Fruit fly (Drosophila melanogaster) whole organism, prepupa: Measurements from ENCODE around the gene CG16959.

Source experiments
- Blimp-1 ChIP-seq: fragments of 200-800 bp; sonication (Bioruptor generic); optimal IDR thresholded peaks from 3 replicates; lab custom pipeline; 2017; ENCODE audit warnings: missing biosample characterization, missing genetic modification characterization, mild to moderate bottlenecking, moderate library complexity, missing genetic modification reagents
- CG10631 ChIP-seq: fragments of 200-800 bp; sonication (Bioruptor generic); optimal IDR thresholded peaks from 2 replicates; lab custom pipeline; 2016; ENCODE audit warnings: missing biosample characterization, missing genetic modification characterization
- CG11294 ChIP-seq: fragments of 200-800 bp; sonication (Bioruptor generic); IDR thresholded peaks from 2 replicates; pipeline ENCODE4 v1.3.6; 2022; ENCODE audit warnings: missing biosample characterization, missing genetic modification characterization
- CG11762 ChIP-seq: fragments of 200-800 bp; sonication (Bioruptor generic); optimal IDR thresholded peaks from 3 replicates; lab custom pipeline; 2016; ENCODE audit warnings: missing biosample characterization, missing genetic modification characterization; ENCODE audit not compliant: insufficient read depth
- CG11902 ChIP-seq: fragments of 200-800 bp; sonication (Bioruptor generic); optimal IDR thresholded peaks from 3 replicates; lab custom pipeline; 2016; ENCODE audit warnings: missing biosample characterization, missing genetic modification characterization
- CG15336 ChIP-seq: fragments of 200-800 bp; sonication (Bioruptor generic); IDR thresholded peaks from 2 replicates; pipeline ENCODE4 v1.3.6; 2022; ENCODE audit warnings: missing biosample characterization, missing genetic modification characterization
- CG16779 ChIP-seq: fragments of 200-800 bp; sonication (Bioruptor generic); optimal IDR thresholded peaks from 3 replicates; lab custom pipeline; 2017; ENCODE audit warnings: missing biosample characterization, mild to moderate bottlenecking, missing genetic modification characterization
- CG3032 ChIP-seq: fragments of 200-800 bp; optimal IDR thresholded peaks from 2 replicates; lab custom pipeline; 2019; ENCODE audit warnings: missing biosample characterization, mild to moderate bottlenecking, missing genetic modification characterization, moderate library complexity
- CG31627 ChIP-seq: fragments of 200-800 bp; sonication (Bioruptor generic); optimal IDR thresholded peaks from 3 replicates; lab custom pipeline; 2016; ENCODE audit warnings: missing biosample characterization, missing genetic modification characterization
- CG32006 ChIP-seq: fragments of 200-800 bp; sonication (Bioruptor generic); optimal IDR thresholded peaks from 3 replicates; lab custom pipeline; 2017; ENCODE audit warnings: missing biosample characterization, mild to moderate bottlenecking, missing genetic modification characterization
- CG3919 ChIP-seq: fragments of 200-800 bp; sonication (Bioruptor generic); optimal IDR thresholded peaks from 3 replicates; lab custom pipeline; 2016; ENCODE audit warnings: missing biosample characterization, missing genetic modification characterization
- CG4318 ChIP-seq: fragments of 200-800 bp; sonication (Bioruptor generic); optimal IDR thresholded peaks from 3 replicates; lab custom pipeline; 2017; ENCODE audit warnings: missing biosample characterization, mild to moderate bottlenecking, missing genetic modification characterization
- CG6163 ChIP-seq: fragments of 200-800 bp; sonication (Bioruptor generic); IDR thresholded peaks from 3 replicates; pipeline ENCODE4 v1.3.6; 2022; ENCODE audit warnings: missing biosample characterization, missing genetic modification characterization
- CG6792 ChIP-seq: fragments of 200-800 bp; sonication (Bioruptor generic); optimal IDR thresholded peaks from 3 replicates; lab custom pipeline; 2016; ENCODE audit warnings: missing biosample characterization, missing genetic modification characterization
- CG6854 ChIP-seq: fragments of 200-800 bp; sonication (Bioruptor generic); optimal IDR thresholded peaks from 2 replicates; lab custom pipeline; 2017; ENCODE audit warnings: missing biosample characterization, mild to moderate bottlenecking, missing genetic modification characterization
- CG7368 ChIP-seq: fragments of 200-800 bp; sonication (Bioruptor generic); optimal IDR thresholded peaks from 3 replicates; lab custom pipeline; 2016; ENCODE audit warnings: missing biosample characterization, missing genetic modification characterization
- CG8119 ChIP-seq: fragments of 200-800 bp; sonication (Bioruptor generic); IDR thresholded peaks from 3 replicates; pipeline ENCODE4 v1.3.6; 2022; ENCODE audit warnings: missing biosample characterization, missing genetic modification characterization
- CG8319 ChIP-seq: fragments of 200-800 bp; sonication (Bioruptor generic); optimal IDR thresholded peaks from 3 replicates; lab custom pipeline; 2016; ENCODE audit warnings: missing biosample characterization, missing genetic modification characterization
- CG8632 ChIP-seq: fragments of 200-800 bp; sonication (Bioruptor generic); optimal IDR thresholded peaks from 3 replicates; lab custom pipeline; 2016; ENCODE audit warnings: missing biosample characterization, missing genetic modification characterization
- CG9139 ChIP-seq: fragments of 200-800 bp; sonication (Bioruptor generic); optimal IDR thresholded peaks from 3 replicates; lab custom pipeline; 2017; ENCODE audit warnings: missing biosample characterization, mild to moderate bottlenecking, missing genetic modification characterization
- Ets21C ChIP-seq: fragments of 200-800 bp; sonication (Bioruptor generic); optimal IDR thresholded peaks from 3 replicates; lab custom pipeline; 2016; ENCODE audit warnings: missing biosample characterization, missing genetic modification characterization
- Ets96B ChIP-seq: fragments of 200-800 bp; optimal IDR thresholded peaks from 2 replicates; lab custom pipeline; 2019; ENCODE audit warnings: missing biosample characterization, mild to moderate bottlenecking, missing genetic modification characterization, moderate library complexity
- Gug ChIP-seq: fragments of 200-800 bp; sonication (Bioruptor generic); IDR thresholded peaks from 2 replicates; pipeline ENCODE4 v1.3.6; 2022; ENCODE audit warnings: missing biosample characterization, missing genetic modification characterization
- Hr38 ChIP-seq: sonication (Bioruptor generic); optimal IDR thresholded peaks from 2 replicates; lab custom pipeline; 2016; ENCODE audit warnings: missing biosample characterization, missing genetic modification characterization
- Hr39 ChIP-seq: fragments of 200-800 bp; sonication (Bioruptor generic); optimal IDR thresholded peaks from 2 replicates; lab custom pipeline; 2016; ENCODE audit warnings: missing biosample characterization, missing genetic modification characterization
- Hr4 ChIP-seq: fragments of 200-800 bp; sonication (Bioruptor generic); optimal IDR thresholded peaks from 3 replicates; lab custom pipeline; 2016; ENCODE audit warnings: missing biosample characterization, missing genetic modification characterization
- Lpt ChIP-seq: fragments of 200-800 bp; sonication (Bioruptor generic); optimal IDR thresholded peaks from 3 replicates; lab custom pipeline; 2016; ENCODE audit warnings: missing biosample characterization, missing genetic modification characterization
- Met ChIP-seq: fragments of 200-800 bp; sonication (Bioruptor generic); optimal IDR thresholded peaks from 3 replicates; lab custom pipeline; 2016; ENCODE audit warnings: missing biosample characterization, missing genetic modification characterization
- OdsH ChIP-seq: fragments of 200-800 bp; sonication (Bioruptor generic); optimal IDR thresholded peaks from 3 replicates; lab custom pipeline; 2016; ENCODE audit warnings: missing biosample characterization, missing genetic modification characterization
- Sox102F ChIP-seq: fragments of 200-800 bp; sonication (Bioruptor generic); optimal IDR thresholded peaks from 2 replicates; lab custom pipeline; 2016; ENCODE audit warnings: missing biosample characterization, mild to moderate bottlenecking, missing genetic modification characterization
- Sox14 ChIP-seq: fragments of 200-800 bp; sonication (Bioruptor generic); optimal IDR thresholded peaks from 3 replicates; lab custom pipeline; 2016; ENCODE audit warnings: missing biosample characterization, missing genetic modification characterization
- Sox15 ChIP-seq: fragments of 200-800 bp; sonication (Bioruptor generic); optimal IDR thresholded peaks from 3 replicates; lab custom pipeline; 2016; ENCODE audit warnings: missing biosample characterization, missing genetic modification characterization
- acj6 ChIP-seq: fragments of 200-800 bp; sonication (Bioruptor generic); optimal IDR thresholded peaks from 3 replicates; lab custom pipeline; 2016; ENCODE audit warnings: missing biosample characterization, missing genetic modification characterization
- cyc ChIP-seq: fragments of 200-800 bp; sonication (Bioruptor generic); optimal IDR thresholded peaks from 3 replicates; lab custom pipeline; 2016; ENCODE audit warnings: missing biosample characterization, missing genetic modification characterization
- dac ChIP-seq: fragments of 200-800 bp; sonication (Bioruptor generic); optimal IDR thresholded peaks from 2 replicates; lab custom pipeline; 2017; ENCODE audit warnings: missing biosample characterization, mild to moderate bottlenecking, missing genetic modification characterization
- eg ChIP-seq: fragments of 200-800 bp; sonication (Bioruptor generic); IDR thresholded peaks from 3 replicates; pipeline ENCODE4 v1.3.6; 2022; ENCODE audit warnings: missing biosample characterization, missing genetic modification characterization
- esn ChIP-seq: fragments of 200-800 bp; sonication (Bioruptor generic); optimal IDR thresholded peaks from 2 replicates; lab custom pipeline; 2016; ENCODE audit warnings: missing biosample characterization, mild to moderate bottlenecking, missing genetic modification characterization, moderate library complexity
- fd59A ChIP-seq: fragments of 200-800 bp; sonication (Bioruptor generic); optimal IDR thresholded peaks from 2 replicates; lab custom pipeline; 2017; ENCODE audit warnings: missing biosample characterization, mild to moderate bottlenecking, missing genetic modification characterization, missing genetic modification reagents
- lz ChIP-seq: fragments of 200-800 bp; sonication (Bioruptor generic); optimal IDR thresholded peaks from 3 replicates; lab custom pipeline; 2016; ENCODE audit warnings: missing biosample characterization, missing genetic modification characterization
- spab ChIP-seq: fragments of 200-800 bp; sonication (Bioruptor generic); optimal IDR thresholded peaks from 2 replicates; lab custom pipeline; 2017; ENCODE audit warnings: missing biosample characterization, mild to moderate bottlenecking, missing genetic modification characterization, missing genetic modification reagents
- svp ChIP-seq: fragments of 200-800 bp; sonication (Bioruptor generic); peaks from one replicate; lab custom pipeline; 2016; ENCODE audit warnings: missing biosample characterization, missing genetic modification characterization
- topi ChIP-seq: fragments of 200-800 bp; sonication (Bioruptor generic); optimal IDR thresholded peaks from 3 replicates; lab custom pipeline; 2016; ENCODE audit warnings: missing biosample characterization, missing genetic modification characterization
- vri ChIP-seq: fragments of 200-800 bp; sonication (Bioruptor generic); optimal IDR thresholded peaks from 3 replicates; lab custom pipeline; 2016; ENCODE audit warnings: missing biosample characterization, mild to moderate bottlenecking, missing genetic modification characterization

The CG16959 gene

DNA sequence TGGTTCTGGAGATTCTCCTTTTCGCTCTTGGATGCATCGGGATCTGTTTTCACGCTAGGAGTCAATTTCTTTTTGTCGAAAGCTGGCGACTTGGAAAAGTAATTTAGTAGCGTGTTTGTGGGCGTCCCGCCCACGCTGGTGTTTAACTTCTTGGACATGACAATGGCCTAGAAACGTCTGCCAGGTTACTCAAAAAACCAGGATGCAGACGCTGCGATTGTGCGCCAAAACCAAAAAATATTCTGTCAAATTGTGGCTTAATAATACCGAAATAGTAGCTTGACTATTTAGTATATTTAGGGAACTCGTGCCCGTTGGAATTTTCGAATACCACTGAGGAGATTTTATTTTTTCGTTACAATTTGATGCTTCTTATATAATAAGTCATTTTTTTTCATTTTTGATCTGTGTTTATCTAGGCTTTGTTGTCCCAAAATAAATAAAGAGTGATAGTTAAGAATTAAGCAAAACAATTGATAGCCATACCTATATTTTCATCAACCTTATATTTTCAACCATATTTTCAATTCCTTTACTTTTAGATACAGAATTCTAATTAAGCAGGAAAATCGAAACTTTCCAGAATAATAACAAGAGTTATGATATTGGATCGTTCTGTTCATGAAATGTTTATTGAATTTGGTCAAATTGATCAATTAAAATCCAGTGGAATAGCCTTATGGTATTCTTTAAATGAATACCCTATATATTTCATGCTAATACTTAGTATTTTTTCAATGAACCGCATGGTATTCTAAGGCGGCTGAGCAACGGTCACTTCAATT lies 33.4 kb upstream of the CG16959 start, which contains the start of the genes Msh6 and Prp31:
Gene Msh6 (minus strand): TSS at position 233 of the 785 bp plus-strand sequence.
Gene Prp31 (plus strand): TSS at position 771 of the 785 bp plus-strand sequence.
- TF ChIP-seq CG3919 (no peak), vri (GFP tag; lab: Kevin White, UChicago) (no peak), CG11902 (peak; percentile 66), cyc (peak; percentile 68), CG16779 (tag; lab: Kevin White, UChicago) (no peak), Ets21C (peak; percentile 55), Gug (GFP tag; lab: Robert Waterston, UW) (peak; percentile 15; the same call in 1 of the 2 replicates), CG11762 (peak; percentile 61), CG7368 (no peak), Blimp-1 (GFP tag; lab: Kevin White, UChicago) (peak; percentile 16), CG8632 (no peak), spab (GFP tag; lab: Kevin White, UChicago) (no peak), Met (GFP tag; lab: Kevin White, UChicago) (no peak), CG8119 (GFP tag; lab: Robert Waterston, UW) (peak; percentile 48; the same call in 2 of the 3 replicates), CG4318 (GFP tag; lab: Kevin White, UChicago) (peak; percentile 72), OdsH (GFP tag; lab: Kevin White, UChicago) (no peak), CG9139 (GFP tag; lab: Kevin White, UChicago) (no peak), eg (peak; percentile 47; the same call in 2 of the 3 replicates), Lpt (GFP tag; lab: Kevin White, UChicago) (peak; percentile 19), Hr38 (GFP tag; lab: Kevin White, UChicago) (no peak), Ets96B (tag; lab: Kevin White, UChicago) (peak; percentile 62), lz (GFP tag; lab: Kevin White, UChicago) (peak; percentile 54), CG6163 (GFP tag; lab: Robert Waterston, UW) (0 out of 3 replicates have a peak, but pooled peaks have one; percentile 52), esn (peak; percentile 76), CG6854 (GFP tag; lab: Kevin White, UChicago) (no peak), topi (GFP tag; lab: Kevin White, UChicago) (peak; percentile 74), CG10631 (GFP tag; lab: Kevin White, UChicago) (no peak), CG8319 (peak; percentile 47), CG11294 (GFP tag; lab: Robert Waterston, UW) (peak; percentile 41; the same call in 1 of the 2 replicates), fd59A (peak; percentile 19), dac (no peak), Sox14 (GFP tag; lab: Kevin White, UChicago) (peak; percentile 73), CG31627 (GFP tag; lab: Kevin White, UChicago) (peak; percentile 80), Hr4 (GFP tag; lab: Kevin White, UChicago) (no peak), acj6 (GFP tag; lab: Kevin White, UChicago) (no peak), CG15336 (GFP tag; lab: Robert Waterston, UW) (peak; percentile 46; the same call in 1 of the 2 replicates), svp (GFP tag; lab: Kevin White, UChicago) (no peak), CG32006 (peak; percentile 79), Sox15 (GFP tag; lab: Kevin White, UChicago) (peak; percentile 76), CG3032 (tag; lab: Kevin White, UChicago) (peak; percentile 69), Sox102F (GFP tag; lab: Kevin White, UChicago) (no peak), Hr39 (peak; percentile 84), CG6792 (no peak)
